Fruit fly (Drosophila melanogaster) whole organism, wandering third instar larva: Measurements from ENCODE around the gene Gdi.

Experiments used
- Abd-B ChIP-seq: fragments of >200 bp; optimal IDR thresholded peaks from 2 replicates; lab custom pipeline; 2017; ENCODE audit warnings: missing biosample characterization, missing genetic modification characterization
- CG32264 ChIP-seq: fragments of 200-800 bp; sonication (Bioruptor generic); optimal IDR thresholded peaks from 2 replicates; lab custom pipeline; 2016; ENCODE audit warnings: missing biosample characterization, missing genetic modification characterization
- CG9705 ChIP-seq: fragments of 200-800 bp; sonication (Bioruptor generic); optimal IDR thresholded peaks from 2 replicates; lab custom pipeline; 2018; ENCODE audit warnings: missing biosample characterization, mild to moderate bottlenecking, missing genetic modification characterization
- CrebA ChIP-seq: fragments of 200-800 bp; sonication (Bioruptor generic); optimal IDR thresholded peaks from 2 replicates; lab custom pipeline; 2016; ENCODE audit warnings: missing biosample characterization, mild to moderate bottlenecking, missing genetic modification characterization, borderline replicate concordance
- Dfd ChIP-seq: fragments of >200 bp; optimal IDR thresholded peaks from 2 replicates; lab custom pipeline; 2017; ENCODE audit warnings: missing biosample characterization, missing genetic modification characterization
- Dif ChIP-seq: fragments of 200-275, 200-300 bp; sonication (Bioruptor generic); optimal IDR thresholded peaks from 2 replicates; lab custom pipeline; 2018; ENCODE audit warnings: missing biosample characterization, missing genetic modification characterization; ENCODE audit not compliant: partially characterized antibody
- GATAd ChIP-seq: sonication (Bioruptor generic); optimal IDR thresholded peaks from 2 replicates; lab custom pipeline; 2016; ENCODE audit warnings: missing biosample characterization, missing genetic modification characterization
- HLH106 ChIP-seq: fragments of 200-800 bp; optimal IDR thresholded peaks from 3 replicates; lab custom pipeline; 2019; ENCODE audit warnings: missing biosample characterization, mild to moderate bottlenecking, missing genetic modification characterization, moderate library complexity
- Hnf4 ChIP-seq: fragments of 200-800 bp; sonication (Bioruptor generic); optimal IDR thresholded peaks from 2 replicates; lab custom pipeline; 2016; ENCODE audit warnings: missing biosample characterization, mild to moderate bottlenecking, missing genetic modification characterization
- Hr78 ChIP-seq: fragments of >200 bp; optimal IDR thresholded peaks from 2 replicates; lab custom pipeline; 2017; ENCODE audit warnings: missing biosample characterization, missing genetic modification characterization
- Hr83 ChIP-seq: fragments of 200-300 bp; sonication (Bioruptor generic); optimal IDR thresholded peaks from 2 replicates; lab custom pipeline; 2016; ENCODE audit warnings: missing biosample characterization, mild to moderate bottlenecking, missing genetic modification characterization, moderate library complexity; ENCODE audit not compliant: poor library complexity, severe bottlenecking
- Jra ChIP-seq: sonication (Bioruptor generic); optimal IDR thresholded peaks from 2 replicates; lab custom pipeline; 2016; ENCODE audit warnings: missing biosample characterization, missing genetic modification characterization
- Mio ChIP-seq: sonication (Bioruptor generic); optimal IDR thresholded peaks from 2 replicates; lab custom pipeline; 2016; ENCODE audit warnings: missing biosample characterization, missing genetic modification characterization
- Myc ChIP-seq: fragments of >200 bp; optimal IDR thresholded peaks from 2 replicates; lab custom pipeline; 2017
- N ChIP-seq: fragments of >200 bp; optimal IDR thresholded peaks from 2 replicates; lab custom pipeline; 2018; ENCODE audit warnings: missing biosample characterization, missing external identifiers, missing genetic modification characterization
- OdsH ChIP-seq: fragments of 200-800 bp; sonication (Bioruptor generic); optimal IDR thresholded peaks from 2 replicates; lab custom pipeline; 2016; ENCODE audit warnings: missing biosample characterization, mild to moderate bottlenecking, missing genetic modification characterization
- Rel ChIP-seq, 2 experiments: fragments of 200-800 bp; sonication (Bioruptor generic) in 1 of 2; optimal IDR thresholded peaks; 2 replicates in 1 of 2; 3 replicates in 1 of 2; lab custom pipeline; 2016 to 2019; ENCODE audit warnings: mild to moderate bottlenecking in 2 of 2, missing biosample characterization in 2 of 2, missing genetic modification characterization in 2 of 2, moderate library complexity in 1 of 2
- Sp1 ChIP-seq: fragments of 200-800 bp; sonication (Bioruptor generic); optimal IDR thresholded peaks from 3 replicates; lab custom pipeline; 2019; ENCODE audit warnings: missing biosample characterization, mild to moderate bottlenecking, missing genetic modification characterization, moderate library complexity
- Vsx2 ChIP-seq: fragments of 200-300, 225-300 bp; sonication (Bioruptor generic); optimal IDR thresholded peaks from 2 replicates; lab custom pipeline; 2018; ENCODE audit warnings: missing biosample characterization, missing genetic modification characterization; ENCODE audit not compliant: partially characterized antibody
- br ChIP-seq: fragments of 200-800 bp; sonication (Bioruptor generic); optimal IDR thresholded peaks from 2 replicates; lab custom pipeline; 2016; ENCODE audit warnings: missing biosample characterization, missing genetic modification characterization
- brk ChIP-seq: fragments of 200-800 bp; sonication (Bioruptor generic); optimal IDR thresholded peaks from 2 replicates; lab custom pipeline; 2016; ENCODE audit warnings: missing biosample characterization, mild to moderate bottlenecking, missing genetic modification characterization
- dl ChIP-seq, 2 experiments: fragments of 175-275, 200-275 bp in 1 of 2; fragments of 200-275 bp in 1 of 2; sonication (Bioruptor generic); optimal IDR thresholded peaks; lab custom pipeline; 2018; ENCODE audit warnings: mild to moderate bottlenecking in 2 of 2, missing biosample characterization in 2 of 2, missing genetic modification characterization in 2 of 2, moderate library complexity in 2 of 2; ENCODE audit not compliant: partially characterized antibody in 2 of 2, insufficient read depth in 1 of 2
- dmrt93B ChIP-seq: fragments of 200-800 bp; sonication (Bioruptor generic); optimal IDR thresholded peaks from 2 replicates; lab custom pipeline; 2018; ENCODE audit warnings: missing biosample characterization, mild to moderate bottlenecking, missing genetic modification characterization
- dsf ChIP-seq: sonication (Bioruptor generic); optimal IDR thresholded peaks from 2 replicates; lab custom pipeline; 2016; ENCODE audit warnings: missing biosample characterization, missing genetic modification characterization, borderline replicate concordance
- ey ChIP-seq: fragments of 200-800 bp; sonication (Bioruptor generic); optimal IDR thresholded peaks from 2 replicates; lab custom pipeline; 2016; ENCODE audit warnings: missing biosample characterization, missing genetic modification characterization
- foxo ChIP-seq, 2 experiments: fragments of 200-800 bp; sonication (Bioruptor generic); optimal IDR thresholded peaks; 2 replicates in 1 of 2; 3 replicates in 1 of 2; lab custom pipeline; 2016 to 2017; ENCODE audit warnings: missing biosample characterization in 2 of 2, missing genetic modification characterization in 2 of 2
- fru ChIP-seq: fragments of 200-800 bp; sonication (Bioruptor generic); optimal IDR thresholded peaks from 3 replicates; lab custom pipeline; 2016; ENCODE audit warnings: missing biosample characterization, mild to moderate bottlenecking, missing genetic modification characterization
- h ChIP-seq: fragments of 200-800 bp; sonication (Bioruptor generic); optimal IDR thresholded peaks from 3 replicates; lab custom pipeline; 2016; ENCODE audit warnings: missing biosample characterization, mild to moderate bottlenecking, missing genetic modification characterization
- jim ChIP-seq: fragments of 175-275, 200-325 bp; sonication (Bioruptor generic); optimal IDR thresholded peaks from 2 replicates; lab custom pipeline; 2016; ENCODE audit warnings: missing biosample characterization, mild to moderate bottlenecking, missing genetic modification characterization
- lola ChIP-seq: fragments of >200 bp; optimal IDR thresholded peaks from 2 replicates; lab custom pipeline; 2017; ENCODE audit warnings: missing biosample characterization, missing genetic modification characterization
- pan ChIP-seq: fragments of >200 bp; optimal IDR thresholded peaks from 2 replicates; lab custom pipeline; 2017
- psq ChIP-seq: fragments of 200-800 bp; sonication (Bioruptor generic); optimal IDR thresholded peaks from 3 replicates; lab custom pipeline; 2017; ENCODE audit warnings: missing biosample characterization, mild to moderate bottlenecking, missing genetic modification characterization, moderate library complexity
- rgr ChIP-seq: fragments of 200-800 bp; sonication (Bioruptor generic); optimal IDR thresholded peaks from 3 replicates; lab custom pipeline; 2016; ENCODE audit warnings: missing biosample characterization, mild to moderate bottlenecking, missing genetic modification characterization
- sage ChIP-seq: fragments of 200-800 bp; sonication (Bioruptor generic); optimal IDR thresholded peaks from 2 replicates; lab custom pipeline; 2016; ENCODE audit warnings: missing biosample characterization, mild to moderate bottlenecking, missing genetic modification characterization
- sv ChIP-seq: fragments of 200-800 bp; sonication (Bioruptor generic); optimal IDR thresholded peaks from 3 replicates; lab custom pipeline; 2016; ENCODE audit warnings: missing biosample characterization, missing genetic modification characterization
- tai ChIP-seq: sonication (Bioruptor generic); optimal IDR thresholded peaks from 2 replicates; lab custom pipeline; 2016; ENCODE audit warnings: missing biosample characterization, missing genetic modification characterization
- usp ChIP-seq: fragments of >200 bp; optimal IDR thresholded peaks from 2 replicates; lab custom pipeline; 2017; ENCODE audit warnings: missing biosample characterization, missing genetic modification characterization
- woc ChIP-seq: sonication (Bioruptor generic); optimal IDR thresholded peaks from 2 replicates; lab custom pipeline; 2016; ENCODE audit warnings: missing biosample characterization, mild to moderate bottlenecking, missing genetic modification characterization

The Gdi gene

DNA sequence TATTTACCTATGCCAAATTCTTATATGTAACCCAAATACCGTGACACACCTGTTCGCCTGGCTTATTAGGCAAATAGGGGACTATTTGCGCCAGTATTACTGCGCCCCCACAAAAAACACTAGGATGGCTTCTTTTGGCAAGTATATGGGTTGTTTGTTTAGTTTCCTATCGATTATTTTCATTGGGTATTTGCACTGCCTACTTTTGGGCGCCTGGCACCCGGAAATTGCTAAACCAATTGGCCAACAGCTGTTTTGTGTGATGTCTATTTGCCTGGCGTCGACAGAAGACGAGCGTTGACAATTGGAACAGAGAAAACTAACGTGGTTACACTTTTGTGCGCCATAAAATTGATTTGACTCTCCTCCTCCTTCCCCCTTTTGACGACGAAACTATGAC, 41.7 kb downstream of the Gdi start:
- TF ChIP-seq rgr: no peak
- no peak for TF ChIP-seq Rel (GFP tag; optimal IDR thresholded peaks at IDR 0.05; lab: Kevin White, UChicago)
- TF ChIP-seq Rel (tag; optimal IDR thresholded peaks at IDR 0.05; lab: Kevin White, UChicago): no peak
- no peak for TF ChIP-seq psq (GFP tag; lab: Kevin White, UChicago)
- TF ChIP-seq Myc (lab: Kevin White, UChicago): no peak
- no peak for TF ChIP-seq sage
- TF ChIP-seq Jra: no peak
- TF ChIP-seq OdsH (GFP tag; lab: Kevin White, UChicago): no peak
- no peak for TF ChIP-seq Vsx2 (GFP tag; lab: Kevin White, UChicago)
- no peak for TF ChIP-seq HLH106
- no peak for TF ChIP-seq fru
- TF ChIP-seq foxo (GFP tag; optimal IDR thresholded peaks at IDR 0.05; lab: Kevin White, UChicago): no peak
- TF ChIP-seq Mio (GFP tag; lab: Kevin White, UChicago): no peak
- TF ChIP-seq, all 38 proteins: peak for 0

- TF ChIP-seq Dif (GFP tag; lab: Kevin White, UChicago) (peak; percentile 91), br (GFP tag; lab: Kevin White, UChicago) (peak; percentile 88), woc (GFP tag; lab: Kevin White, UChicago) (peak; percentile 85), Myc (lab: Kevin White, UChicago) (no peak), psq (GFP tag; lab: Kevin White, UChicago) (peak; percentile 96), OdsH (GFP tag; lab: Kevin White, UChicago) (peak; percentile 98), Sp1 (GFP tag; lab: Kevin White, UChicago) (peak; percentile 99), foxo (GFP tag; optimal IDR thresholded peaks at IDR 0.05; lab: Kevin White, UChicago) (peak in 1 of 2 experiments; percentile 99), Jra (peak; percentile 37), Mio (GFP tag; lab: Kevin White, UChicago) (peak; percentile 15), ey (GFP tag; lab: Kevin White, UChicago) (peak; percentile 95), pan (lab: Kevin White, UChicago) (no peak), Hr78 (GFP tag; lab: Kevin White, UChicago) (no peak), GATAd (GFP tag; lab: Kevin White, UChicago) (peak; percentile 53), CG9705 (peak; percentile 97), Rel (GFP tag; optimal IDR thresholded peaks at IDR 0.05; lab: Kevin White, UChicago) (peak; percentile 79), Rel (tag; optimal IDR thresholded peaks at IDR 0.05; lab: Kevin White, UChicago) (peak; percentile 82), Dfd (GFP tag; lab: Kevin White, UChicago) (peak; percentile 92), Vsx2 (GFP tag; lab: Kevin White, UChicago) (peak; percentile 67), brk (GFP tag; lab: Kevin White, UChicago) (peak; percentile 96), CG32264 (peak; percentile 69), dl (GFP tag; optimal IDR thresholded peaks at IDR 0.05; lab: Kevin White, UChicago; ENCODE audit: insufficient read depth in 1 of 2, partially characterized antibody in 2 of 2) (peak; percentile 67 to 90), Abd-B (GFP tag; lab: Kevin White, UChicago) (no peak), h (GFP tag; lab: Kevin White, UChicago) (peak; percentile 94), Hr83 (GFP tag; lab: Kevin White, UChicago) (peak; percentile 84), N (no peak), rgr (peak; percentile 94), tai (GFP tag; lab: Kevin White, UChicago) (peak; percentile 88), fru (peak; percentile 92), jim (GFP tag; lab: Kevin White, UChicago) (no peak), HLH106 (peak; percentile 98), dsf (GFP tag; lab: Kevin White, UChicago) (peak; percentile 76), CrebA (GFP tag; lab: Kevin White, UChicago) (peak; percentile 85), dmrt93B (GFP tag; lab: Kevin White, UChicago) (peak; percentile 96), Hnf4 (GFP tag; lab: Kevin White, UChicago) (peak; percentile 88), sage (peak; percentile 86), usp (no peak), sv (GFP tag; lab: Kevin White, UChicago) (peak; percentile 94), lola (GFP tag; lab: Kevin White, UChicago) (no peak)
These were observed 45.3 kb downstream of the Gdi start for dm6 chr2L:9449257-9449972.
